Fruit fly (Drosophila melanogaster): ENCODE results near the gene beat-IIIc.

The beat-IIIc gene

dm6 chr2L:17173181-17173580, 87.4 kb downstream of the beat-IIIc start, which contains the start of gene CG34169:
CG34169 (plus strand) TSS chr2L:17173481.
- TF ChIP-seq CG4496 (GFP tag; IDR thresholded peaks at IDR 0.05) (no peak), CG9948 (tag; optimal IDR thresholded peaks at IDR 0.05) (no peak), Ets98B (GFP tag; IDR thresholded peaks at IDR 0.05) (no peak), CG12605 (GFP tag; IDR thresholded peaks at IDR 0.05) (no peak), CG15710 (tag; optimal IDR thresholded peaks at IDR 0.05) (no peak), CG13204 (GFP tag; optimal IDR thresholded peaks at IDR 0.05) (no peak), CG34367 (tag; optimal IDR thresholded peaks at IDR 0.05) (no peak), CG32121 (GFP tag; IDR thresholded peaks at IDR 0.05) (no peak), EcR (GFP tag; optimal IDR thresholded peaks at IDR 0.05) (no peak), gl (tag; optimal IDR thresholded peaks at IDR 0.05) (no peak), rn (GFP tag; IDR thresholded peaks at IDR 0.05) (no peak), CG8159 (tag; optimal IDR thresholded peaks at IDR 0.05) (no peak), Pif1A (GFP tag; optimal IDR thresholded peaks at IDR 0.05) (no peak)

dm6 chr2L:17163344-17163743, 97.2 kb downstream of the beat-IIIc start:
- TF ChIP-seq gl (tag; optimal IDR thresholded peaks at IDR 0.05) = no peak
- TF ChIP-seq CG14655 (GFP tag; optimal IDR thresholded peaks at IDR 0.05) = no peak
- no peak for TF ChIP-seq CG12605 (GFP tag; IDR thresholded peaks at IDR 0.05)
- no peak for TF ChIP-seq CG13204 (GFP tag; optimal IDR thresholded peaks at IDR 0.05)
- no peak for TF ChIP-seq Pif1B (GFP tag; optimal IDR thresholded peaks at IDR 0.05)
- no peak for TF ChIP-seq Ets98B (GFP tag; IDR thresholded peaks at IDR 0.05)
- no peak for TF ChIP-seq CG4496 (GFP tag; IDR thresholded peaks at IDR 0.05)

- TF ChIP-seq CG13204 (GFP tag; optimal IDR thresholded peaks at IDR 0.05) = no peak
- no peak for TF ChIP-seq CG4496 (GFP tag; IDR thresholded peaks at IDR 0.05)
- no peak for TF ChIP-seq gl (tag; optimal IDR thresholded peaks at IDR 0.05)
- no peak for TF ChIP-seq CG9948 (tag; optimal IDR thresholded peaks at IDR 0.05)
- TF ChIP-seq D1 (tag; optimal IDR thresholded peaks at IDR 0.05) = no peak
- TF ChIP-seq rn (GFP tag; IDR thresholded peaks at IDR 0.05) = no peak
- no peak for TF ChIP-seq CG10348 (GFP tag; IDR thresholded peaks at IDR 0.05)
- no peak for TF ChIP-seq CG8159 (tag; optimal IDR thresholded peaks at IDR 0.05)
- TF ChIP-seq CG12605 (GFP tag; IDR thresholded peaks at IDR 0.05) = no peak
- no peak for TF ChIP-seq fd96Ca (GFP tag; IDR thresholded peaks at IDR 0.05)
- no peak for TF ChIP-seq CG15710 (tag; optimal IDR thresholded peaks at IDR 0.05)
- TF ChIP-seq Pif1B (GFP tag; optimal IDR thresholded peaks at IDR 0.05) = no peak
- TF ChIP-seq CG8301 (tag; optimal IDR thresholded peaks at IDR 0.05) = no peak
- TF ChIP-seq Ets98B (GFP tag; IDR thresholded peaks at IDR 0.05) = no peak
- no peak for TF ChIP-seq Pif1A (GFP tag; optimal IDR thresholded peaks at IDR 0.05)
- no peak for TF ChIP-seq CG14655 (GFP tag; optimal IDR thresholded peaks at IDR 0.05)
- no peak for TF ChIP-seq CG17806 (tag; optimal IDR thresholded peaks at IDR 0.05)
- no peak for TF ChIP-seq EcR (GFP tag; optimal IDR thresholded peaks at IDR 0.05)
These were observed 100.9 kb downstream of the beat-IIIc start for dm6 chr2L:17159641-17160040.

Measured in whole organism, pupa.